Fruit fly (Drosophila melanogaster) whole organism, prepupa: ENCODE results near the gene CG16985.

Experiments
- Blimp-1 ChIP-seq: fragments of 200-800 bp; sonication (Bioruptor generic); optimal IDR thresholded peaks from 3 replicates; lab custom pipeline; 2017; ENCODE audit warnings: missing biosample characterization, missing genetic modification characterization, mild to moderate bottlenecking, moderate library complexity, missing genetic modification reagents
- CG10669 ChIP-seq: fragments of 200-800 bp; sonication (Bioruptor generic); optimal IDR thresholded peaks from 3 replicates; lab custom pipeline; 2018; ENCODE audit warnings: missing biosample characterization, mild to moderate bottlenecking, missing genetic modification characterization, moderate library complexity
- CG11294 ChIP-seq: fragments of 200-800 bp; sonication (Bioruptor generic); IDR thresholded peaks from 2 replicates; pipeline ENCODE4 v1.3.6; 2022; ENCODE audit warnings: missing biosample characterization, missing genetic modification characterization
- CG11762 ChIP-seq: fragments of 200-800 bp; sonication (Bioruptor generic); optimal IDR thresholded peaks from 3 replicates; lab custom pipeline; 2016; ENCODE audit warnings: missing biosample characterization, missing genetic modification characterization; ENCODE audit not compliant: insufficient read depth
- CG11902 ChIP-seq: fragments of 200-800 bp; sonication (Bioruptor generic); optimal IDR thresholded peaks from 3 replicates; lab custom pipeline; 2016; ENCODE audit warnings: missing biosample characterization, missing genetic modification characterization
- CG15336 ChIP-seq: fragments of 200-800 bp; sonication (Bioruptor generic); IDR thresholded peaks from 2 replicates; pipeline ENCODE4 v1.3.6; 2022; ENCODE audit warnings: missing biosample characterization, missing genetic modification characterization
- CG1621 ChIP-seq: fragments of 200-800 bp; sonication (Bioruptor generic); optimal IDR thresholded peaks from 3 replicates; lab custom pipeline; 2018; ENCODE audit warnings: missing biosample characterization, mild to moderate bottlenecking, missing genetic modification characterization
- CG3032 ChIP-seq: fragments of 200-800 bp; optimal IDR thresholded peaks from 2 replicates; lab custom pipeline; 2019; ENCODE audit warnings: missing biosample characterization, mild to moderate bottlenecking, missing genetic modification characterization, moderate library complexity
- CG31627 ChIP-seq: fragments of 200-800 bp; sonication (Bioruptor generic); optimal IDR thresholded peaks from 3 replicates; lab custom pipeline; 2016; ENCODE audit warnings: missing biosample characterization, missing genetic modification characterization
- CG32006 ChIP-seq: fragments of 200-800 bp; sonication (Bioruptor generic); optimal IDR thresholded peaks from 3 replicates; lab custom pipeline; 2017; ENCODE audit warnings: missing biosample characterization, mild to moderate bottlenecking, missing genetic modification characterization
- CG34406 ChIP-seq: fragments of 200-800 bp; sonication (Bioruptor generic); optimal IDR thresholded peaks from 3 replicates; lab custom pipeline; 2016; ENCODE audit warnings: missing biosample characterization, missing genetic modification characterization
- CG3919 ChIP-seq: fragments of 200-800 bp; sonication (Bioruptor generic); optimal IDR thresholded peaks from 3 replicates; lab custom pipeline; 2016; ENCODE audit warnings: missing biosample characterization, missing genetic modification characterization
- CG6163 ChIP-seq: fragments of 200-800 bp; sonication (Bioruptor generic); IDR thresholded peaks from 3 replicates; pipeline ENCODE4 v1.3.6; 2022; ENCODE audit warnings: missing biosample characterization, missing genetic modification characterization
- CG6276 ChIP-seq: fragments of 200-800 bp; sonication (Bioruptor generic); optimal IDR thresholded peaks from 2 replicates; lab custom pipeline; 2017; ENCODE audit warnings: missing biosample characterization, mild to moderate bottlenecking, missing genetic modification characterization
- CG6808 ChIP-seq: fragments of 200-800 bp; sonication (Bioruptor generic); optimal IDR thresholded peaks from 3 replicates; lab custom pipeline; 2017; ENCODE audit warnings: missing biosample characterization, missing genetic modification characterization, mild to moderate bottlenecking, moderate library complexity, missing genetic modification reagents
- CG6854 ChIP-seq: fragments of 200-800 bp; sonication (Bioruptor generic); optimal IDR thresholded peaks from 2 replicates; lab custom pipeline; 2017; ENCODE audit warnings: missing biosample characterization, mild to moderate bottlenecking, missing genetic modification characterization
- CG7368 ChIP-seq: fragments of 200-800 bp; sonication (Bioruptor generic); optimal IDR thresholded peaks from 3 replicates; lab custom pipeline; 2016; ENCODE audit warnings: missing biosample characterization, missing genetic modification characterization
- CG8119 ChIP-seq: fragments of 200-800 bp; sonication (Bioruptor generic); IDR thresholded peaks from 3 replicates; pipeline ENCODE4 v1.3.6; 2022; ENCODE audit warnings: missing biosample characterization, missing genetic modification characterization
- CG8319 ChIP-seq: fragments of 200-800 bp; sonication (Bioruptor generic); optimal IDR thresholded peaks from 3 replicates; lab custom pipeline; 2016; ENCODE audit warnings: missing biosample characterization, missing genetic modification characterization
- Eip75B ChIP-seq: fragments of 200-800 bp; sonication (Bioruptor generic); optimal IDR thresholded peaks from 3 replicates; lab custom pipeline; 2016; ENCODE audit warnings: missing biosample characterization, missing genetic modification characterization
- Eip78C ChIP-seq: fragments of 200-800 bp; sonication (Bioruptor generic); peaks from one replicate; lab custom pipeline; 2016; ENCODE audit warnings: missing biosample characterization, missing genetic modification characterization
- Eip93F ChIP-seq: fragments of 200-800 bp; sonication (Bioruptor generic); optimal IDR thresholded peaks from 2 replicates; lab custom pipeline; 2016; ENCODE audit warnings: missing biosample characterization, mild to moderate bottlenecking, missing genetic modification characterization
- Ets21C ChIP-seq: fragments of 200-800 bp; sonication (Bioruptor generic); optimal IDR thresholded peaks from 3 replicates; lab custom pipeline; 2016; ENCODE audit warnings: missing biosample characterization, missing genetic modification characterization
- Ets96B ChIP-seq: fragments of 200-800 bp; optimal IDR thresholded peaks from 2 replicates; lab custom pipeline; 2019; ENCODE audit warnings: missing biosample characterization, mild to moderate bottlenecking, missing genetic modification characterization, moderate library complexity
- Gug ChIP-seq: fragments of 200-800 bp; sonication (Bioruptor generic); IDR thresholded peaks from 2 replicates; pipeline ENCODE4 v1.3.6; 2022; ENCODE audit warnings: missing biosample characterization, missing genetic modification characterization
- Hr38 ChIP-seq: sonication (Bioruptor generic); optimal IDR thresholded peaks from 2 replicates; lab custom pipeline; 2016; ENCODE audit warnings: missing biosample characterization, missing genetic modification characterization
- Hr4 ChIP-seq: fragments of 200-800 bp; sonication (Bioruptor generic); optimal IDR thresholded peaks from 3 replicates; lab custom pipeline; 2016; ENCODE audit warnings: missing biosample characterization, missing genetic modification characterization
- Lpt ChIP-seq: fragments of 200-800 bp; sonication (Bioruptor generic); optimal IDR thresholded peaks from 3 replicates; lab custom pipeline; 2016; ENCODE audit warnings: missing biosample characterization, missing genetic modification characterization
- Met ChIP-seq: fragments of 200-800 bp; sonication (Bioruptor generic); optimal IDR thresholded peaks from 3 replicates; lab custom pipeline; 2016; ENCODE audit warnings: missing biosample characterization, missing genetic modification characterization
- Smox ChIP-seq: fragments of 200-800 bp; sonication (Bioruptor generic); optimal IDR thresholded peaks from 3 replicates; lab custom pipeline; 2016; ENCODE audit warnings: missing biosample characterization, missing genetic modification characterization
- Sox102F ChIP-seq: fragments of 200-800 bp; sonication (Bioruptor generic); optimal IDR thresholded peaks from 2 replicates; lab custom pipeline; 2016; ENCODE audit warnings: missing biosample characterization, mild to moderate bottlenecking, missing genetic modification characterization
- Sox14 ChIP-seq: fragments of 200-800 bp; sonication (Bioruptor generic); optimal IDR thresholded peaks from 3 replicates; lab custom pipeline; 2016; ENCODE audit warnings: missing biosample characterization, missing genetic modification characterization
- achi ChIP-seq: fragments of 200-800 bp; sonication (Bioruptor generic); optimal IDR thresholded peaks from 3 replicates; lab custom pipeline; 2016; ENCODE audit warnings: missing biosample characterization, missing genetic modification characterization
- acj6 ChIP-seq: fragments of 200-800 bp; sonication (Bioruptor generic); optimal IDR thresholded peaks from 3 replicates; lab custom pipeline; 2016; ENCODE audit warnings: missing biosample characterization, missing genetic modification characterization
- cyc ChIP-seq: fragments of 200-800 bp; sonication (Bioruptor generic); optimal IDR thresholded peaks from 3 replicates; lab custom pipeline; 2016; ENCODE audit warnings: missing biosample characterization, missing genetic modification characterization
- dac ChIP-seq: fragments of 200-800 bp; sonication (Bioruptor generic); optimal IDR thresholded peaks from 2 replicates; lab custom pipeline; 2017; ENCODE audit warnings: missing biosample characterization, mild to moderate bottlenecking, missing genetic modification characterization
- dsx ChIP-seq: fragments of 200-800 bp; optimal IDR thresholded peaks from 3 replicates; lab custom pipeline; 2019; ENCODE audit warnings: missing biosample characterization, mild to moderate bottlenecking, missing genetic modification characterization, moderate library complexity; ENCODE audit not compliant: poor library complexity, severe bottlenecking
- eg ChIP-seq: fragments of 200-800 bp; sonication (Bioruptor generic); IDR thresholded peaks from 3 replicates; pipeline ENCODE4 v1.3.6; 2022; ENCODE audit warnings: missing biosample characterization, missing genetic modification characterization
- fd85E ChIP-seq: fragments of 200-800 bp; sonication (Bioruptor generic); optimal IDR thresholded peaks from 3 replicates; lab custom pipeline; 2016; ENCODE audit warnings: missing biosample characterization, missing genetic modification characterization
- fkh ChIP-seq: fragments of 200-800 bp; sonication (Bioruptor generic); optimal IDR thresholded peaks from 3 replicates; lab custom pipeline; 2017; ENCODE audit warnings: missing biosample characterization, mild to moderate bottlenecking, missing genetic modification characterization, moderate library complexity
- net ChIP-seq: fragments of 200-800 bp; sonication (Bioruptor generic); optimal IDR thresholded peaks from 3 replicates; lab custom pipeline; 2016; ENCODE audit warnings: missing biosample characterization, missing genetic modification characterization
- pdm3 ChIP-seq: fragments of 200-800 bp; sonication (Bioruptor generic); optimal IDR thresholded peaks from 3 replicates; lab custom pipeline; 2016; ENCODE audit warnings: missing biosample characterization, missing genetic modification characterization
- salr ChIP-seq, 2 experiments: fragments of 200-800 bp; sonication (Bioruptor generic); optimal IDR thresholded peaks; 3 replicates each; lab custom pipeline; 2016 to 2018; ENCODE audit warnings: missing biosample characterization in 2 of 2, missing genetic modification characterization in 2 of 2, mild to moderate bottlenecking in 1 of 2
- spab ChIP-seq: fragments of 200-800 bp; sonication (Bioruptor generic); optimal IDR thresholded peaks from 2 replicates; lab custom pipeline; 2017; ENCODE audit warnings: missing biosample characterization, mild to moderate bottlenecking, missing genetic modification characterization, missing genetic modification reagents
- ss ChIP-seq, 2 experiments: fragments of 200-800 bp; sonication (Bioruptor generic); optimal IDR thresholded peaks; 2 replicates in 1 of 2; 3 replicates in 1 of 2; lab custom pipeline; 2017 to 2018; ENCODE audit warnings: mild to moderate bottlenecking in 2 of 2, missing biosample characterization in 2 of 2, missing genetic modification characterization in 2 of 2, moderate library complexity in 1 of 2
- svp ChIP-seq: fragments of 200-800 bp; sonication (Bioruptor generic); peaks from one replicate; lab custom pipeline; 2016; ENCODE audit warnings: missing biosample characterization, missing genetic modification characterization
- topi ChIP-seq: fragments of 200-800 bp; sonication (Bioruptor generic); optimal IDR thresholded peaks from 3 replicates; lab custom pipeline; 2016; ENCODE audit warnings: missing biosample characterization, missing genetic modification characterization

Gene CG16985

dm6 chr3L:2570269-2570723 is 28.8 kb upstream of the CG16985 start (continued):
- TF ChIP-seq Smox (GFP tag; lab: Kevin White, UChicago) (peak; percentile 86), eg (GFP tag; lab: Robert Waterston, UW) (peak; percentile 87), Lpt (GFP tag; lab: Kevin White, UChicago) (peak; percentile 58), Sox102F (GFP tag; lab: Kevin White, UChicago) (peak; percentile 90), pdm3 (GFP tag; lab: Kevin White, UChicago) (peak; percentile 86), achi (GFP tag; lab: Kevin White, UChicago) (peak; percentile 86), topi (GFP tag; lab: Kevin White, UChicago) (peak; percentile 81), dsx (peak; percentile 60), Gug (GFP tag; lab: Robert Waterston, UW) (peak; percentile 50; the same call in 1 of the 2 replicates), CG11762 (GFP tag; lab: Kevin White, UChicago) (peak; percentile 83), Met (GFP tag; lab: Kevin White, UChicago) (peak; percentile 88), CG31627 (GFP tag; lab: Kevin White, UChicago) (peak; percentile 81), Eip93F (GFP tag; lab: Kevin White, UChicago) (peak; percentile 72), dac (GFP tag; lab: Kevin White, UChicago) (peak; percentile 7), CG6276 (GFP tag; lab: Kevin White, UChicago) (peak; percentile 81), CG7368 (GFP tag; lab: Kevin White, UChicago) (peak; percentile 70), Sox14 (GFP tag; lab: Kevin White, UChicago) (peak; percentile 83), CG32006 (GFP tag; lab: Kevin White, UChicago) (peak; percentile 70), svp (GFP tag; lab: Kevin White, UChicago) (peak; percentile 87), fd85E (GFP tag; lab: Kevin White, UChicago) (peak; percentile 6), fkh (GFP tag; lab: Kevin White, UChicago) (peak; percentile 71), CG34406 (GFP tag; lab: Kevin White, UChicago) (peak; percentile 87), CG6808 (GFP tag; lab: Kevin White, UChicago) (peak; percentile 60), CG3032 (tag; lab: Kevin White, UChicago) (peak; percentile 45), CG6854 (GFP tag; lab: Kevin White, UChicago) (no peak), Blimp-1 (GFP tag; lab: Kevin White, UChicago) (no peak), acj6 (GFP tag; lab: Kevin White, UChicago) (peak; percentile 81), CG8319 (GFP tag; lab: Kevin White, UChicago) (peak; percentile 69)

DNA sequence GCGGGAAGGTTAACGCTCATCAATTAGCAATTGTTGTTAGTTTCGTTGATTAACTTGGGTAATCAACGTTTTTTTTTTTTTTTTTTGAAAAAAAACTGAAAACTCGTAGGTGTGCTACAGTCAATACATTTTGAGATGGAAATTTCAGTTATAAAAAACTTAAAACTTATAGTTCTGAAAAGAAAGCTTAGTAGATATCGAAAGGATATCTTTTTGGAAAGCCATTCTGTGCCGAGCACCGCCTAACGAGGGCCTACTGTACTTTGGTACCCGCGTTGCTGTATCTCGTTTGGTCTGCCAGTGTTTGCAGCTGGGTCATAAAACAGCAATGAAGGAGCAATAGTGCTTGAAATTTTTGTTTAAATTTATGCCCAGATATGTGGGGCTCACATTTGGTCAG is 27.1 kb upstream of the CG16985 start:
- TF ChIP-seq spab (GFP tag; lab: Kevin White, UChicago), result no peak
- TF ChIP-seq CG34406 (GFP tag; lab: Kevin White, UChicago), result no peak
- TF ChIP-seq Ets96B (tag; lab: Kevin White, UChicago), result no peak
- TF ChIP-seq Eip93F (GFP tag; lab: Kevin White, UChicago), result no peak
- peak; percentile 20 for TF ChIP-seq net (GFP tag; lab: Kevin White, UChicago)
- TF ChIP-seq Hr4, result peak; percentile 62
- TF ChIP-seq fkh (GFP tag; lab: Kevin White, UChicago), result no peak
- TF ChIP-seq CG7368 (GFP tag; lab: Kevin White, UChicago), result peak; percentile 32
- TF ChIP-seq CG15336, result peak; percentile 79
- TF ChIP-seq CG3919, result peak; percentile 69
- peak; percentile 82 for TF ChIP-seq Gug (GFP tag; lab: Robert Waterston, UW)
- peak; percentile 22 for TF ChIP-seq Lpt (GFP tag; lab: Kevin White, UChicago)
- TF ChIP-seq cyc (GFP tag; lab: Kevin White, UChicago), result peak; percentile 49
- TF ChIP-seq CG11902 (GFP tag; lab: Kevin White, UChicago), result peak; percentile 41
- no peak for TF ChIP-seq CG1621
- TF ChIP-seq CG10669 (GFP tag; lab: Kevin White, UChicago), result no peak
- no peak for TF ChIP-seq Eip75B (GFP tag; lab: Kevin White, UChicago)
- no peak for TF ChIP-seq ss (GFP tag; optimal IDR thresholded peaks at IDR 0.05; lab: Kevin White, UChicago)
- TF ChIP-seq acj6 (GFP tag; lab: Kevin White, UChicago), result no peak
- peak in 1 of 2 experiments; percentile 34 for TF ChIP-seq salr (GFP tag; optimal IDR thresholded peaks at IDR 0.05; lab: Kevin White, UChicago)
- TF ChIP-seq CG6163, result peak; percentile 79
- TF ChIP-seq dac (GFP tag; lab: Kevin White, UChicago), result peak; percentile 55
- TF ChIP-seq Ets21C (GFP tag; lab: Kevin White, UChicago), result no peak
- TF ChIP-seq svp (GFP tag; lab: Kevin White, UChicago), result peak; percentile 65
- peak; percentile 2 for TF ChIP-seq CG8319 (GFP tag; lab: Kevin White, UChicago)
- TF ChIP-seq pdm3 (GFP tag; lab: Kevin White, UChicago), result peak; percentile 45
- TF ChIP-seq achi (GFP tag; lab: Kevin White, UChicago), result peak; percentile 37
- TF ChIP-seq Blimp-1 (GFP tag; lab: Kevin White, UChicago), result no peak
- no peak for TF ChIP-seq fd85E (GFP tag; lab: Kevin White, UChicago)
- peak; percentile 79 for TF ChIP-seq Eip78C
- peak; percentile 80 for TF ChIP-seq CG8119
- TF ChIP-seq CG11294 (GFP tag; lab: Robert Waterston, UW), result peak; percentile 81
- no peak for TF ChIP-seq Hr38
